Fruit fly (Drosophila melanogaster) whole organism, adult: ENCODE results near the gene CG16820.

Experiments
- CG11617 ChIP-seq: fragments of 200-800 bp; sonication (Bioruptor generic); optimal IDR thresholded peaks from 2 replicates; lab custom pipeline; 2017; ENCODE audit warnings: mild to moderate bottlenecking, missing biosample characterization, missing genetic modification reagents, missing genetic modification characterization
- CG12768 ChIP-seq: fragments of 200-800 bp; sonication (Bioruptor generic); optimal IDR thresholded peaks from 2 replicates; lab custom pipeline; 2017; ENCODE audit warnings: missing biosample characterization, missing genetic modification characterization, mild to moderate bottlenecking, moderate library complexity, missing genetic modification reagents
- CG14711 ChIP-seq: fragments of 200-800 bp; sonication (Bioruptor generic); optimal IDR thresholded peaks from 2 replicates; lab custom pipeline; 2018; ENCODE audit warnings: missing biosample characterization, mild to moderate bottlenecking, missing genetic modification characterization, moderate library complexity
- CG1620 ChIP-seq: fragments of 200-800 bp; sonication (Bioruptor generic); optimal IDR thresholded peaks from 2 replicates; lab custom pipeline; 2016; ENCODE audit warnings: missing biosample characterization, missing genetic modification characterization
- CG33017 ChIP-seq: fragments of 200-800 bp; sonication (Bioruptor generic); optimal IDR thresholded peaks from 2 replicates; lab custom pipeline; 2018; ENCODE audit warnings: missing biosample characterization, mild to moderate bottlenecking, missing genetic modification characterization, moderate library complexity
- CG5204 ChIP-seq: fragments of 200-800 bp; sonication (Bioruptor generic); optimal IDR thresholded peaks from 2 replicates; lab custom pipeline; 2016; ENCODE audit warnings: missing biosample characterization, missing genetic modification characterization
- CG7045 ChIP-seq: fragments of 200-800 bp; sonication (Bioruptor generic); optimal IDR thresholded peaks from 2 replicates; lab custom pipeline; 2017; ENCODE audit warnings: missing biosample characterization, mild to moderate bottlenecking, missing genetic modification characterization
- CG7101 ChIP-seq: fragments of 200-800 bp; sonication (Bioruptor generic); optimal IDR thresholded peaks from 2 replicates; lab custom pipeline; 2018; ENCODE audit warnings: missing biosample characterization, mild to moderate bottlenecking, missing genetic modification characterization, moderate library complexity
- Clk ChIP-seq: fragments of 200-800 bp; sonication (Bioruptor generic); optimal IDR thresholded peaks from 2 replicates; lab custom pipeline; 2017; ENCODE audit warnings: missing biosample characterization, missing genetic modification characterization
- Crg-1 ChIP-seq: fragments of 200-800 bp; sonication (Bioruptor generic); optimal IDR thresholded peaks from 2 replicates; lab custom pipeline; 2016; ENCODE audit warnings: missing biosample characterization, missing genetic modification characterization
- Hr96 ChIP-seq: fragments of 200-800 bp; sonication (Bioruptor generic); optimal IDR thresholded peaks from 2 replicates; lab custom pipeline; 2016; ENCODE audit warnings: missing biosample characterization, missing genetic modification characterization
- Mnt ChIP-seq: fragments of 200-800 bp; sonication (Bioruptor generic); optimal IDR thresholded peaks from 2 replicates; lab custom pipeline; 2016; ENCODE audit warnings: missing biosample characterization, mild to moderate bottlenecking, missing genetic modification characterization
- bab1 ChIP-seq: fragments of 200-800 bp; sonication (Bioruptor generic); optimal IDR thresholded peaks from 3 replicates; lab custom pipeline; 2019; ENCODE audit warnings: missing biosample characterization, mild to moderate bottlenecking, missing genetic modification characterization, moderate library complexity
- cic ChIP-seq: fragments of 200-800 bp; sonication (Bioruptor generic); optimal IDR thresholded peaks from 2 replicates; lab custom pipeline; 2017; ENCODE audit warnings: missing biosample characterization, mild to moderate bottlenecking, missing genetic modification characterization, moderate library complexity
- cnc ChIP-seq, 2 experiments: fragments of >200 bp; optimal IDR thresholded peaks; 2 replicates each; lab custom pipeline; 2017
- kay ChIP-seq: fragments of 200-800 bp; sonication (Bioruptor generic); peaks from one replicate; lab custom pipeline; 2016; ENCODE audit warnings: missing biosample characterization, missing genetic modification characterization, borderline replicate concordance
- ovo ChIP-seq: fragments of 200-800 bp; sonication (Bioruptor generic); optimal IDR thresholded peaks from 2 replicates; lab custom pipeline; 2016; ENCODE audit warnings: missing biosample characterization, missing genetic modification characterization
- pad ChIP-seq: fragments of 200-800 bp; sonication (Bioruptor generic); optimal IDR thresholded peaks from 3 replicates; lab custom pipeline; 2017; ENCODE audit warnings: missing biosample characterization, missing genetic modification characterization, mild to moderate bottlenecking, moderate library complexity, missing genetic modification reagents
- tj ChIP-seq: fragments of 200-800 bp; sonication (Bioruptor generic); optimal IDR thresholded peaks from 3 replicates; lab custom pipeline; 2017; ENCODE audit warnings: missing biosample characterization, mild to moderate bottlenecking, missing genetic modification characterization, moderate library complexity
- toe ChIP-seq: fragments of 200-800 bp; sonication (Bioruptor generic); optimal IDR thresholded peaks from 2 replicates; lab custom pipeline; 2016; ENCODE audit warnings: missing biosample characterization, missing genetic modification characterization

Gene CG16820

dm6 chr2L:13245855-13246645 is at the start of gene CG16820:
Gene CG16820 (plus strand): TSS chr2L:13246232.
- TF ChIP-seq toe (GFP tag; lab: Kevin White, UChicago), result no peak
- no peak for TF ChIP-seq Crg-1 (GFP tag; lab: Kevin White, UChicago)
- TF ChIP-seq kay (GFP tag; lab: Kevin White, UChicago), result peak; percentile 24
- TF ChIP-seq cic (GFP tag; lab: Kevin White, UChicago), result no peak

- TF ChIP-seq cic (GFP tag; lab: Kevin White, UChicago), result no peak
- peak; percentile 67 for TF ChIP-seq CG14711 (tag; lab: Kevin White, UChicago)
- TF ChIP-seq CG12768 (GFP tag; lab: Kevin White, UChicago), result no peak
- TF ChIP-seq toe (GFP tag; lab: Kevin White, UChicago), result no peak
- no peak for TF ChIP-seq Hr96 (GFP tag; lab: Kevin White, UChicago)
- TF ChIP-seq ovo, result peak; percentile 33
- TF ChIP-seq tj (GFP tag; lab: Kevin White, UChicago), result no peak
- TF ChIP-seq CG5204 (GFP tag; lab: Kevin White, UChicago), result no peak
- no peak for TF ChIP-seq CG33017
- no peak for TF ChIP-seq Crg-1 (GFP tag; lab: Kevin White, UChicago)
- TF ChIP-seq CG7045 (GFP tag; lab: Kevin White, UChicago), result peak; percentile 35
- TF ChIP-seq CG7101 (tag; lab: Kevin White, UChicago), result no peak
- TF ChIP-seq Clk (GFP tag; lab: Kevin White, UChicago), result peak; percentile 0
- no peak for TF ChIP-seq Mnt
- no peak for TF ChIP-seq cnc (optimal IDR thresholded peaks at IDR 0.05; lab: Kevin White, UChicago)
- TF ChIP-seq CG11617 (GFP tag; lab: Kevin White, UChicago), result peak; percentile 55
- TF ChIP-seq pad, result no peak
- peak; percentile 41 for TF ChIP-seq bab1 (GFP tag; lab: Kevin White, UChicago)
- TF ChIP-seq kay (GFP tag; lab: Kevin White, UChicago), result no peak
Measured at dm6 chr2L:13202960-13203436, 43.0 kb upstream of the CG16820 start, which contains the start of gene CG16972. Gene CG16972 (minus strand): TSS chr2L:13203295.

dm6 chr2L:13203437-13204137 is 42.4 kb upstream of the CG16820 start, which contains the start of gene Pect:
Gene Pect (plus strand): TSS chr2L:13203762.
- TF ChIP-seq tj (GFP tag; lab: Kevin White, UChicago) (peak; percentile 44), Crg-1 (GFP tag; lab: Kevin White, UChicago) (peak; percentile 35), CG33017 (peak; percentile 74), CG1620 (GFP tag; lab: Kevin White, UChicago) (peak; percentile 37), bab1 (GFP tag; lab: Kevin White, UChicago) (peak; percentile 12), cnc (optimal IDR thresholded peaks at IDR 0.05; lab: Kevin White, UChicago) (no peak), pad (no peak), CG7101 (tag; lab: Kevin White, UChicago) (peak; percentile 81), CG14711 (tag; lab: Kevin White, UChicago) (no peak), CG5204 (GFP tag; lab: Kevin White, UChicago) (no peak), kay (GFP tag; lab: Kevin White, UChicago) (no peak), CG11617 (GFP tag; lab: Kevin White, UChicago) (peak; percentile 37), CG12768 (GFP tag; lab: Kevin White, UChicago) (peak; percentile 43), Clk (GFP tag; lab: Kevin White, UChicago) (no peak), Hr96 (GFP tag; lab: Kevin White, UChicago) (no peak), cic (GFP tag; lab: Kevin White, UChicago) (peak; percentile 93), ovo (no peak), CG7045 (GFP tag; lab: Kevin White, UChicago) (no peak), toe (GFP tag; lab: Kevin White, UChicago) (no peak), Mnt (peak; percentile 93)

- TF ChIP-seq ovo (peak; percentile 70), CG5204 (GFP tag; lab: Kevin White, UChicago) (no peak), Crg-1 (GFP tag; lab: Kevin White, UChicago) (no peak), kay (GFP tag; lab: Kevin White, UChicago) (no peak)
Measured at dm6 chr2L:13204151-13204550, 41.9 kb upstream of the CG16820 start.

- TF ChIP-seq ovo (no peak), Mnt (peak; percentile 72), pad (peak; percentile 22), Crg-1 (GFP tag; lab: Kevin White, UChicago) (peak; percentile 31), CG11617 (GFP tag; lab: Kevin White, UChicago) (peak; percentile 15), cnc (optimal IDR thresholded peaks at IDR 0.05; lab: Kevin White, UChicago) (no peak), CG12768 (GFP tag; lab: Kevin White, UChicago) (peak; percentile 64), CG7101 (tag; lab: Kevin White, UChicago) (no peak), Hr96 (GFP tag; lab: Kevin White, UChicago) (no peak), CG1620 (GFP tag; lab: Kevin White, UChicago) (peak; percentile 40), CG33017 (peak; percentile 30), kay (GFP tag; lab: Kevin White, UChicago) (no peak), cic (GFP tag; lab: Kevin White, UChicago) (peak; percentile 54), Clk (GFP tag; lab: Kevin White, UChicago) (no peak), bab1 (GFP tag; lab: Kevin White, UChicago) (no peak), toe (GFP tag; lab: Kevin White, UChicago) (no peak), tj (GFP tag; lab: Kevin White, UChicago) (peak; percentile 48), CG14711 (tag; lab: Kevin White, UChicago) (peak; percentile 36), CG5204 (GFP tag; lab: Kevin White, UChicago) (no peak), CG7045 (GFP tag; lab: Kevin White, UChicago) (peak; percentile 57)
Measured at dm6 chr2L:13205256-13205655, 40.8 kb upstream of the CG16820 start.
